Fruit fly (Drosophila melanogaster): ENCODE results near the gene Jon99Cii.

The Jon99Cii gene

DNA sequence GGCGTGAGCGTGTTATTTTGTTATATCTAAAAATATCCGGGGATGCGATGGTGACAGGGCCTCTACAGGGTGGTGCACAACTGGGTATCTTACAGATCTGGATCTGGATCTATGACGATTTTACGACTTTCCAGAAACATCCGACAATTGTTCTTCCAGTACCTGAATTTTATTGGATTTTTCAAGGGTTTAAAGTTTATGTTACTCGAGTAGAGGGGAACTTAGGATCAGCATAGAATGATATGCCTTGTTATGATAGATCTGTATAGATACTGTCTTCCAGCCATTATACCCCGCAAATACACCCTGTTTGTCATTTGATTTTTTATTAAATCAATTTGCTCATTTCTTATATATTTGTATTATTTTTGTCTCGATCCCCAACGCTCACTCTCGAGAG is 30.0 kb downstream of the Jon99Cii start (continued):
- TF ChIP-seq CG12659 (GFP tag; optimal IDR thresholded peaks at IDR 0.05) (peak; percentile 55), inv (GFP tag; IDR thresholded peaks at IDR 0.05; ENCODE audit: partially characterized antibody) (no peak), Blimp-1 (GFP tag; optimal IDR thresholded peaks at IDR 0.05) (peak; percentile 36), CG6175 (GFP tag; IDR thresholded peaks at IDR 0.05) (0 out of 3 replicates have a peak, but pooled peaks have one; percentile 24), CG11398 (GFP tag; optimal IDR thresholded peaks at IDR 0.05) (no peak), Drgx (GFP tag; IDR thresholded peaks at IDR 0.05) (peak; percentile 84), CG8290 (GFP tag; optimal IDR thresholded peaks at IDR 0.05) (no peak), CG8290 (tag; optimal IDR thresholded peaks at IDR 0.05) (peak in 1 of 2 experiments; percentile 72), tio (GFP tag; optimal IDR thresholded peaks at IDR 0.05) (peak; percentile 24), ranshi (GFP tag; IDR thresholded peaks at IDR 0.05) (peak; percentile 13; the same call in 1 of the 2 replicates), CG3407 (GFP tag; optimal IDR thresholded peaks at IDR 0.05) (no peak), Antp (GFP tag; optimal IDR thresholded peaks at IDR 0.05) (peak; percentile 22), dm (GFP tag; optimal IDR thresholded peaks at IDR 0.05) (no peak), twi (tag; optimal IDR thresholded peaks at IDR 0.05) (peak; percentile 20), Tbp (GFP tag; optimal IDR thresholded peaks at IDR 0.05) (no peak), repo (GFP tag; optimal IDR thresholded peaks at IDR 0.05) (no peak), ewg (GFP tag; optimal IDR thresholded peaks at IDR 0.05) (no peak), CG7786 (GFP tag; optimal IDR thresholded peaks at IDR 0.05) (peak; percentile 33), Dll (GFP tag; IDR thresholded peaks at IDR 0.05; ENCODE audit: partially characterized antibody) (no peak), az2 (GFP tag; optimal IDR thresholded peaks at IDR 0.05) (peak; percentile 36), CG7745 (tag; optimal IDR thresholded peaks at IDR 0.05) (no peak), pb (GFP tag; optimal IDR thresholded peaks at IDR 0.05) (peak; percentile 20), cato (GFP tag; optimal IDR thresholded peaks at IDR 0.05; ENCODE audit: borderline replicate concordance) (no peak), HLH54F (GFP tag; optimal IDR thresholded peaks at IDR 0.05) (peak; percentile 41), slbo (GFP tag; IDR thresholded peaks at IDR 0.05) (peak; percentile 73), pho (GFP tag; optimal IDR thresholded peaks at IDR 0.05) (peak; percentile 36)

DNA sequence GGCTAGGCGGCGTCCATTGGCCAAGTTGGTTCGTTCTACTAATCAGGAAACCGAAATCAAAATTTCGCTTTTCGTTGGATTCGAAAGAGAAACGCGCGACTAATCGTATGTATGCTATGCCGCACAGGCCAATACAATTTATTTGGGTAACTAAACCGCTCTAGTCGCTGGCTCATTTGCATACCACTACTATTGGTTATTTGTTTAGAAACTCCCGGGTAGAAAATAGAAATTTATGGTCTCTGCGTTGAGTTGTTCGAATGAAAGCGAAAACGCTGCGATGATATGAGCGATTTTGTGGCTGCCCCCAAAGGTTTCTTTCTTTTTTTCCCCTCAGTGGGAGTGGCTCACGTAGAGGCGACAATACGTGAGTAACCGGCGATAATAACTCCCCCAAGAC is 31.4 kb downstream of the Jon99Cii start:
- TF ChIP-seq Sox100B (GFP tag; optimal IDR thresholded peaks at IDR 0.05), result no peak
- peak; percentile 97 for TF ChIP-seq Blimp-1 (GFP tag; optimal IDR thresholded peaks at IDR 0.05)
- TF ChIP-seq cwo (GFP tag; optimal IDR thresholded peaks at IDR 0.05), result no peak
- TF ChIP-seq mam (GFP tag; optimal IDR thresholded peaks at IDR 0.05), result no peak
- TF ChIP-seq GATAe (GFP tag; conservative IDR thresholded peaks at IDR 0.05), result no peak
- TF ChIP-seq ssp (GFP tag; IDR thresholded peaks at IDR 0.05), result no peak
- no peak for TF ChIP-seq CG15073 (GFP tag; optimal IDR thresholded peaks at IDR 0.05)
- TF ChIP-seq chm (GFP tag; IDR thresholded peaks at IDR 0.05), result no peak
- peak; percentile 65; the same call in 1 of the 2 replicates for TF ChIP-seq vvl (GFP tag; IDR thresholded peaks at IDR 0.05)
- no peak for TF ChIP-seq dpn (GFP tag; optimal IDR thresholded peaks at IDR 0.05)
- no peak for TF ChIP-seq CG11695 (GFP tag; IDR thresholded peaks at IDR 0.05)
- TF ChIP-seq CG17385 (GFP tag; optimal IDR thresholded peaks at IDR 0.05), result no peak
- TF ChIP-seq kni (GFP tag; optimal IDR thresholded peaks at IDR 0.05), result peak; percentile 49
- no peak for TF ChIP-seq D (optimal IDR thresholded peaks at IDR 0.05)
- no peak for TF ChIP-seq D (GFP tag; optimal IDR thresholded peaks at IDR 0.05)
- peak; percentile 74 for TF ChIP-seq Ets65A (GFP tag)
- no peak for TF ChIP-seq Drgx (GFP tag; IDR thresholded peaks at IDR 0.05)
- TF ChIP-seq CG33213 (GFP tag; optimal IDR thresholded peaks at IDR 0.05), result no peak
- no peak for TF ChIP-seq CG7556 (GFP tag; optimal IDR thresholded peaks at IDR 0.05)
- no peak for TF ChIP-seq CG11456 (GFP tag; IDR thresholded peaks at IDR 0.05)
- no peak for TF ChIP-seq Tbp (GFP tag; optimal IDR thresholded peaks at IDR 0.05)
- TF ChIP-seq cad (GFP tag; optimal IDR thresholded peaks at IDR 0.05), result no peak
- no peak for TF ChIP-seq trem (tag; optimal IDR thresholded peaks at IDR 0.05)
- peak; percentile 37 for TF ChIP-seq gsb-n (tag; optimal IDR thresholded peaks at IDR 0.05)
